Fruit fly (Drosophila melanogaster) S2 (cell line): ENCODE measurements around the gene obst-H.

Experiments
- CG8478 ChIP-seq: fragments of >200 bp; optimal IDR thresholded peaks from 2 replicates; lab custom pipeline; 2018
- CTCF ChIP-seq, 2 experiments: fragments of >200 bp; optimal IDR thresholded peaks; 2 replicates each; lab custom pipeline; 2018

obst-H gene

dm6 chr3L:15516440-15516839, 12.6 kb downstream of the obst-H start:
- TF ChIP-seq CTCF (optimal IDR thresholded peaks at IDR 0.05; lab: Kevin White, UChicago) = no peak
- no peak for TF ChIP-seq CG8478

DNA sequence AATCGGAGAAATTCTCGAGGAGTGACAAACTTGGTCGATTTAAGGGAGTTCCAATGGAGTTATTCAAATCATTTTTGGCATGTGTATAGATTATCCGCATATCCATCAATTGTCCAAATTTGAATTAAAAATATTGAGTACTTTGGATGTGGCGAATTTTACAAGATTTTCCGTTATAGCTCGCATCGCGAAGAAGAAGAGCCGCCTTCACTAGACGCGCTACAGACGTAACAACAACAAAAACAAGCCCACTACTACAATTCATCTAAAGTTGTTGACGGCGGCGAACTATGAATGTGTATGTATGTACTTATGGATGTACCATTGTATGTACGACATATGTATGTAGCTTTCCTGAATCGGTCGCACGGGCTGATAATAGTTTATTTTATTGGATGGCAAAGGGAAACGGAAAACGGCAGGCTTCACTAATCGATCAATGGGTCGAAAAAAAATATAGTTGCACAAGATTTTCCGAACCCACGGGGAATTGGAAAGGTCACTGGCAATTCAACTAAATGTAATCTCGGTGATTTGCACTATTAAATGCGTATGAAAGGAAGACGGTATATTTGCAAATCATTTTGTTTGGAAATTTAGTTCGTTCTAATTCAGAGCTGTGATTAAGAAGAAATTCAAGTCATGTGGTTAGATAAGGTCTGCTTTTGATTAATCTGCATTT, 14.1 kb downstream of the obst-H start:
- no peak for TF ChIP-seq CTCF (optimal IDR thresholded peaks at IDR 0.05; lab: Kevin White, UChicago)
- no peak for TF ChIP-seq CG8478

- TF ChIP-seq CTCF (optimal IDR thresholded peaks at IDR 0.05; lab: Kevin White, UChicago) (no peak), CG8478 (no peak)
Observed at dm6 chr3L:15514405-15514804, 14.6 kb downstream of the obst-H start.

dm6 chr3L:15513726-15514125, 15.3 kb downstream of the obst-H start:
- TF ChIP-seq CG8478 (no peak), CTCF (optimal IDR thresholded peaks at IDR 0.05; lab: Kevin White, UChicago) (no peak)

- TF ChIP-seq CG8478 (no peak), CTCF (optimal IDR thresholded peaks at IDR 0.05; lab: Kevin White, UChicago) (no peak)
Observed at dm6 chr3L:15513264-15513663, 15.8 kb downstream of the obst-H start.

dm6 chr3L:15511688-15512250, 17.3 kb downstream of the obst-H start:
- TF ChIP-seq CG8478 (no peak), CTCF (optimal IDR thresholded peaks at IDR 0.05; lab: Kevin White, UChicago) (no peak)

- TF ChIP-seq CG8478 (no peak), CTCF (optimal IDR thresholded peaks at IDR 0.05; lab: Kevin White, UChicago) (no peak)
Observed at dm6 chr3L:15510787-15511186, 18.3 kb downstream of the obst-H start, which contains the start of gene MsrA. MsrA (plus strand) TSS chr3L:15511052.

DNA sequence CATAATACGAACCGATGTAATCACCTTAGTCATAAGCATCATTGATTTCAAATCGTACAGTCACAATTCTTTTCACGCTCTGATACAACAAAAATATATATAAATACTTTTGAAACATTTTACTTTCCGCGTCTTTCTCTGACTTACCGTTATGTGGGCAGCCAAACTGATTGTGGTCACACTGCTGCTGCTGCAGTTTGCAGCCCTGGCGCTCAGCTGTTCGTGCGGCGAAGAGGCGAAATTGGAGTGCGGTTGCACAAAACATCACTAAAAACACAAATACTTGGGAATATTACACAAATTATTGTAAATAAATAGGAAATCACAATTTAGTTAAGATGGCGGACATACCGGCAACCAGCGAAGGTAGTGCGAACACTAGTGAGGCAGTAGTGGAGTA, 19.6 kb downstream of the obst-H start, which contains the start of the genes gdl and gdl-ORF39:
Gene gdl (plus strand): TSS at position 48 of the 400 bp plus-strand sequence.
Gene gdl-ORF39 (plus strand): TSS at position 48 of the 400 bp plus-strand sequence.
- no peak for TF ChIP-seq CTCF (optimal IDR thresholded peaks at IDR 0.05; lab: Kevin White, UChicago)
- TF ChIP-seq CG8478 = no peak

DNA sequence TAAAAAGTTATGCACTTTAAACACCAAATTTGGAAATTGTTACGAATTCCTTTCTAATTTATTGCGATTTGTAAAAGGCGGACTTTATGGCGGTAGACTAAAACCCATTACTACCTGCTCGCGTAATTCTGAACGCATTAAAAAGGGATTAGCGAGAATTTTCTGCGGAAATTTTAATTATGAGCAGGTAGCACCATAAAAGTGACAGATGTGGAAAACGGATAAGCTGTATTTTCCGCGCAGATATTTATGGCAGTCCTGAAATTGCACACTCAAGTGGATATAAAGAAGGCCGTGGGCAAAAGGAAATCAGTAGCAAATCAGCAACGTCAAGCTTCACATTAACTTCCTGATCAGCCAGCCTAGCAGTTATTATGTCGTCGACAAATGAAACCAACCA, 20.3 kb downstream of the obst-H start, which contains the start of gene Z600:
Gene Z600 (plus strand): TSS at position 312 of the 400 bp plus-strand sequence.
- TF ChIP-seq CG8478 (no peak), CTCF (optimal IDR thresholded peaks at IDR 0.05; lab: Kevin White, UChicago) (no peak)

DNA sequence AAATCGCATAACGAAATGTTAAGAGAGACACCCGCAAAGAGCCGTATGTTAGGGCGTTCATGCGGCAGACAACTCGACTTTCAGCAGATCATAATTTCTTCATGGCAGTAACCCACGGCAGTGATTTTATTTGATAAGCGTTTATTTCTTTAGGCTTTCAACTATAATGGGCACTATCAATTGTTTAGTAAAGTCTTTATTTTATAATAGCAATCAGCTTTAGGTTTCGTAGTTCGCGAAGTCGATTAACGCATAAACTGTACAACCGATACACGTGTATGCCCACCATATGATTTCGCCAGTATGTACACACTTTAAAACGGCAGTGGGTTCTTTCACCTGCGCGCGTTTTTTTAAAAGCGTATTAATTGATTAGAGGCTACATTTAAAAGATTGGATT, 20.8 kb downstream of the obst-H start, which contains the start of gene CG7841:
Gene CG7841 (minus strand): TSS at position 20 of the 400 bp plus-strand sequence.
- TF ChIP-seq CG8478 (no peak), CTCF (optimal IDR thresholded peaks at IDR 0.05; lab: Kevin White, UChicago) (no peak)

DNA sequence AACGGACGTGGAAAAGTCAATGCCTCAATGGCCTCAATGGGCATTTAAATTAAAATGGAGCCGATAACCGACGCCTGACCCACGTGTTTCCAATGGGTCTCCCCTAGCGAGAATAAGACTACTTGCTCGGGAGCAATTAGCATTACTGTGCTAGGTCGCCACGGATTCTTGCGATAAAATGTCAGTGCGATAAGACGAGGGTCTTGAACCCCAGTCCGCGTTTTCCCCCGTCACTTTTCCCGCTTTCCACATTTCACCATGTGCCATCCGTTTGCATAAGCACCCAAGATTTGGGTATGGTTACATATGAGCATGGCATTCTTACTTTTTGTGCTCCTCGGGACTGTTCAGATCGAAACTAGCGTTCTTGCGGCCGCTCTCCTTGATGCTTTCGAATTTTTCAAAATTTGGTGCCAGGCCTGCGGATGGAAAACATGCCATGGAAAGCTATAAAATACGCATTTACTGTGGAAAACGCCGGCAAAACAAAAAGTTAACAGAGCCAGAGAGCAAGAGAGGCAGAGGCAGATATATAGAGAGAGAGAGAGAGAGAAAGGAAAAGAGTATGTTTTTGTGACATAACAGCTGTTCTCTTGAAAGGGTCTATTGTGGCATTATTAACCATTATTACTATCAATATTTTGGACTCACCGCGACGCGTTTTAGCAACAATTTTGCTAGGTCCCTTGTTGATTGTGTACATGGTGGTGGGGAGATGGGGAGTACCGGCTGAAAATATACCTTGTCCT, 21.7 kb downstream of the obst-H start:
- TF ChIP-seq CTCF (optimal IDR thresholded peaks at IDR 0.05; lab: Kevin White, UChicago) (no peak), CG8478 (no peak)

DNA sequence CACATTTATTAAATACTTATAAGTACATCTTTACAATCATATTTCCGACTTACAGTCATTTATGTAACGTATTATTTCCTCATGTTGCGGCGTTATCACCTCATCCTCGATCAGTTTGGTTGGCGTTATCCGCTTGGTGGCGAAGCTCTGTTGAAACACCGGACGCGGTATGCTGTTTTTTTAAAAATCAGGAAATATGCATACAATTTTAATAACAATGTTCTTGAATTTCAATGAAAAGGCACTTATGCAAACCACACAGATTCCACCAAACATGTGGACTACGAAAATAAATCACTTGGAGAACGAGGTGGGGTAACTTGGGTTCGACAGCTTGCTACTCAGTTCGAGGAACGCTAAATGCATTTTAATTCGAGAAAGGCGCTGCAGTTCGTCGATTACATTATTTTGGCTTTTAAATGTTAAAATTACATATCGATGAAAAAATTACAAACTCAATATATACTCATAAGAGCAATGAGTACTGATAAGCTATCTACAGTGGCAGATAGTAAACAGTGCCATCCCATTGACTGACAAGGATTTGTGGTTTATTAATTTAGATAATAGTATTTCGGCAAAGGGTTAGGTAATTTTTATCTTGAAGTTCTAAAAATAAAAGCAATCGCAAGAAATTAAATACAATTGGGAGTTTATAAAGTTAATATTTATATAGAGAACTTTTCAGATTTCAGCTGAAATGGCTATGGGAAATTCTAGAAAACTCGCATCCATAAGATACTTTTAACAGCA, 22.7 kb downstream of the obst-H start:
- TF ChIP-seq CTCF (optimal IDR thresholded peaks at IDR 0.05; lab: Kevin White, UChicago) = no peak
- TF ChIP-seq CG8478 = no peak

dm6 chr3L:15504687-15505086, 24.4 kb downstream of the obst-H start, which contains the start of gene CG7857:
CG7857 (minus strand) TSS chr3L:15504894.
- TF ChIP-seq CTCF (optimal IDR thresholded peaks at IDR 0.05; lab: Kevin White, UChicago) (no peak), CG8478 (no peak)

DNA sequence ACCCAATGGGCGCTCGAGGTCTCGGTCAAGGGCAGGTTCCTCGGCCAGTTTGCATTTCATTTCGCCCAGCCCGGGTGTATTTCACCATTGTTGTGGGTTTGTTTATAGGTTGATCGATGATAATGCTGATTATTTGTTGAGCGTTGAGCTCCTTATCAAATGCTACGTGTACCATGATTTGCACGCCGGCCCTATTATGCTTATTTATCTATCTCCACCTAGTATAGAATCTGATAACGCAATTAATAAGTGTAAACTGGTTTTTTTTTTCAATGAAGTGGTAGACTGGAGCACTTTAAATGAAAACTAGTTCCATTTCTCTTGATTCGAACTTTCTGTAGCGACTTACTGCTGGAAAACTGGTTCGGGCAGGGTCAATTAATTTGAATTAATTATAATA, 26.8 kb downstream of the obst-H start:
- TF ChIP-seq CTCF (optimal IDR thresholded peaks at IDR 0.05; lab: Kevin White, UChicago) (no peak), CG8478 (no peak)

DNA sequence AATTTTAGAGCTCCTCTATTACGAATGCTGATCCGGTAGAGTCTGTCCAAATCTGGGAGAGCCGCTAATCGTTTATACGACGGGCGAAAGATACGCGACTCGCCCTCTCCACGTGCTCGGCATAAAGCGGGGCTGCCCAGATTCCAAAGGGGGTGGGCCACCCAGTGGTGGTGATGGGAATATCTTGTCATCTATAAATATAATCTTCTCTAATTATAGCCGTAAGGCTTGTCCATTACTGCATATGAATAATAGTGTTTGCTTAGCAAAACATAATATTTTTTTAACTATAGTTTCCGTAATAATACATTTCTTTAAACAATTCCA, 27.4 kb downstream of the obst-H start:
- no peak for TF ChIP-seq CTCF (optimal IDR thresholded peaks at IDR 0.05; lab: Kevin White, UChicago)
- no peak for TF ChIP-seq CG8478
